Fruit fly (Drosophila melanogaster): ENCODE data around the gene Sfp24Ba.

Gene Sfp24Ba

dm6 chr2L:3654956-3655618, 13.3 kb downstream of the Sfp24Ba start (continued):
- TF ChIP-seq HLH54F (GFP tag; optimal IDR thresholded peaks at IDR 0.05) (no peak), gsb-n (tag; optimal IDR thresholded peaks at IDR 0.05) (no peak), fd64A (GFP tag; optimal IDR thresholded peaks at IDR 0.05) (no peak), corto (GFP tag; optimal IDR thresholded peaks at IDR 0.05) (no peak), nom (GFP tag; optimal IDR thresholded peaks at IDR 0.05) (no peak), tna (GFP tag; IDR thresholded peaks at IDR 0.05; ENCODE audit: partially characterized antibody) (no peak), ewg (GFP tag; optimal IDR thresholded peaks at IDR 0.05) (no peak), wek (GFP tag; optimal IDR thresholded peaks at IDR 0.05) (no peak), bigmax (GFP tag; optimal IDR thresholded peaks at IDR 0.05) (no peak), Pdp1 (GFP tag; optimal IDR thresholded peaks at IDR 0.05) (peak in 1 of 2 experiments; percentile 77), CG1832 (GFP tag; optimal IDR thresholded peaks at IDR 0.05) (no peak)

DNA sequence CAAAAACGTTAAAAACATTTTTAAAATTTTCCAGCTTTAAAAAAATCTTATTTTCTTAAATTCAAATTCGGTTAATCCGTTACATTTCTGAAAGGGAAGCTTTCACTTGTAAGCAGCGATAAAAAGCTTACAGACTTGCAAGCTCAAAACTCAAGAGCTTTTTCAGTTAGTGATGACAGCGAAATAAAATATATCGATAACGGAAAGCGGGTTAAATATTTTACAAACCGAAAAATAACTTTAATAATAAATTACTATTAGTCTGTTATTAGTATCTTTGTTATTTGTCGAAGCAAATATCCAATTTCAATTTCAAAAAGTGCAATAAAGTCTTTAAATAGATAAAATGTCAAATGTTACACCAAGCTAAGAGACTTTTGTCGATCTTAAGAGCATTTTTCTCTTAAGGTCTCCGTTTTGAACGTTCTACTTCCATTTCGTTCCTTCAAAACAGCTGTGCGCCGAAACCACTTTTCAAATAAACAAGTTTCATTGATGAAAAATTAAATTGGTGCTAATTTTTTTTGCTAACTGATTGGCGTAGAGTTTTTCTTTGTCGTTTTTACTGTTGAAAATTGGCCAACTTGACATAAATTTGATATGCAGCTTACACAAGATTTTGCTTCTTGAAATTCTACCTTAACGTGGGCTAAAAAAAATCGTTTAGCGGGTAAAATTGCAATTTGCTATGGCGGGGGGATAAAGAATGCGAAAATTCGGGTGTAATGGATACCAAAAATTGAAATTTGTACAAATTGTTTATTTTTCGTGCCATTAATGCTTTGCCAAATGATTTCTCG, 20.0 kb downstream of the Sfp24Ba start:
- TF ChIP-seq CG34224 (GFP tag; IDR thresholded peaks at IDR 0.05; ENCODE audit: partially characterized antibody) = peak; percentile 78
- TF ChIP-seq luna (GFP tag; optimal IDR thresholded peaks at IDR 0.05) = no peak
- TF ChIP-seq CG2120 (GFP tag; optimal IDR thresholded peaks at IDR 0.05) = peak; percentile 30
- no peak for TF ChIP-seq CG9437 (GFP tag; optimal IDR thresholded peaks at IDR 0.05)
- 0 out of 2 replicates have a peak, but pooled peaks have one; percentile 12 for TF ChIP-seq CG14014 (GFP tag; IDR thresholded peaks at IDR 0.05)
- no peak for TF ChIP-seq ind (GFP tag; optimal IDR thresholded peaks at IDR 0.05)
- no peak; the same call in 2 of the 3 replicates for TF ChIP-seq zen2 (GFP tag; IDR thresholded peaks at IDR 0.05; ENCODE audit: partially characterized antibody)
- TF ChIP-seq CG12236 (GFP tag; optimal IDR thresholded peaks at IDR 0.05) = no peak
- TF ChIP-seq CG18599 (GFP tag; optimal IDR thresholded peaks at IDR 0.05) = no peak
- no peak for TF ChIP-seq YL-1 (GFP tag; optimal IDR thresholded peaks at IDR 0.05)
- TF ChIP-seq CG12071 (GFP tag; optimal IDR thresholded peaks at IDR 0.05) = no peak
- peak; percentile 78 for TF ChIP-seq CG7745 (tag; optimal IDR thresholded peaks at IDR 0.05)
- TF ChIP-seq CG13123 (GFP tag; optimal IDR thresholded peaks at IDR 0.05) = no peak
- no peak for TF ChIP-seq bcd (GFP tag; optimal IDR thresholded peaks at IDR 0.05)
- no peak for TF ChIP-seq CG31365 (tag; optimal IDR thresholded peaks at IDR 0.05)
- TF ChIP-seq sna (GFP tag; IDR thresholded peaks at IDR 0.05; ENCODE audit: partially characterized antibody) = peak; percentile 70
- TF ChIP-seq CG8388 (GFP tag; optimal IDR thresholded peaks at IDR 0.05) = no peak
- peak; percentile 73 for TF ChIP-seq Myb (GFP tag; optimal IDR thresholded peaks at IDR 0.05)
- no peak for TF ChIP-seq sima (GFP tag; optimal IDR thresholded peaks at IDR 0.05)
- TF ChIP-seq PHDP (tag; optimal IDR thresholded peaks at IDR 0.05) = peak; percentile 8
- no peak for TF ChIP-seq vfl (GFP tag; optimal IDR thresholded peaks at IDR 0.05)
- peak; percentile 6 for TF ChIP-seq corto (GFP tag; optimal IDR thresholded peaks at IDR 0.05)
- no peak for TF ChIP-seq D19A (tag; optimal IDR thresholded peaks at IDR 0.05)
- no peak for TF ChIP-seq CG30403 (GFP tag; optimal IDR thresholded peaks at IDR 0.05)
- no peak for TF ChIP-seq CG3065 (GFP tag; optimal IDR thresholded peaks at IDR 0.05)
- no peak for TF ChIP-seq CG10274 (GFP tag; optimal IDR thresholded peaks at IDR 0.05)
- no peak for TF ChIP-seq CG8944 (GFP tag; optimal IDR thresholded peaks at IDR 0.05)
- TF ChIP-seq CG31441 (GFP tag; IDR thresholded peaks at IDR 0.05) = no peak
- TF ChIP-seq bsh (GFP tag; optimal IDR thresholded peaks at IDR 0.05) = no peak
- TF ChIP-seq CG8359 (GFP tag; optimal IDR thresholded peaks at IDR 0.05; ENCODE audit: borderline replicate concordance) = no peak
- TF ChIP-seq Hr3 (GFP tag; optimal IDR thresholded peaks at IDR 0.05) = no peak
- TF ChIP-seq tll (GFP tag; optimal IDR thresholded peaks at IDR 0.05) = no peak
- no peak for TF ChIP-seq yki (optimal IDR thresholded peaks at IDR 0.05)
- TF ChIP-seq Sox102F (GFP tag; optimal IDR thresholded peaks at IDR 0.05) = no peak
- TF ChIP-seq Hand (GFP tag; optimal IDR thresholded peaks at IDR 0.05) = no peak
- TF ChIP-seq pho (GFP tag; optimal IDR thresholded peaks at IDR 0.05) = no peak
